Worm (Caenorhabditis elegans) whole organism, mixed stage, embryonic: ENCODE measurements around the gene ife-2.

Experiments used
- M03D4.4 ChIP-seq: sonication (generic microtip); optimal IDR thresholded peaks from 2 replicates; lab custom pipeline; 2017; ENCODE audit warnings: mild to moderate bottlenecking, missing genetic modification characterization, missing compliant biosample characterization
- bed-3 ChIP-seq: fragments of 200-800 bp; sonication (Bioruptor generic); optimal IDR thresholded peaks from 3 replicates; lab custom pipeline; 2018; ENCODE audit warnings: mild to moderate bottlenecking, missing genetic modification characterization, moderate library complexity, missing compliant biosample characterization
- blmp-1 ChIP-seq: fragments of 150-350 bp; optimal IDR thresholded peaks from 2 replicates; lab custom pipeline; 2014; ENCODE audit warnings: missing biosample characterization, missing genetic modification characterization
- ceh-39 ChIP-seq: fragments of 150-350 bp; optimal IDR thresholded peaks from 2 replicates; lab custom pipeline; 2014; ENCODE audit warnings: missing biosample characterization, missing genetic modification characterization
- ceh-43 ChIP-seq: fragments of 200-800 bp; sonication (Bioruptor generic); optimal IDR thresholded peaks from 2 replicates; lab custom pipeline; 2018; ENCODE audit warnings: mild to moderate bottlenecking, missing genetic modification characterization, moderate library complexity, missing compliant biosample characterization
- ceh-83 ChIP-seq: fragments of 200-800 bp; sonication (Bioruptor generic); optimal IDR thresholded peaks from 2 replicates; lab custom pipeline; 2018; ENCODE audit warnings: mild to moderate bottlenecking, missing genetic modification characterization, missing compliant biosample characterization
- ces-1 ChIP-seq: fragments of 150-350 bp; optimal IDR thresholded peaks from 2 replicates; lab custom pipeline; 2014; ENCODE audit warnings: missing biosample characterization, missing genetic modification reagents, missing genetic modification characterization
- cnd-1 ChIP-seq: fragments of 200-800 bp; sonication (Bioruptor generic); optimal IDR thresholded peaks from 2 replicates; lab custom pipeline; 2018; ENCODE audit warnings: mild to moderate bottlenecking, missing genetic modification characterization, missing compliant biosample characterization
- drap-1 ChIP-seq: fragments of 200-800 bp; sonication (Bioruptor generic); optimal IDR thresholded peaks from 3 replicates; lab custom pipeline; 2018; ENCODE audit warnings: mild to moderate bottlenecking, missing genetic modification characterization, missing compliant biosample characterization
- elt-1 ChIP-seq: sonication (generic microtip); optimal IDR thresholded peaks from 2 replicates; lab custom pipeline; 2017; ENCODE audit warnings: missing genetic modification characterization, mild to moderate bottlenecking, missing compliant biosample characterization, antibody characterized with exemption, moderate library complexity, borderline replicate concordance; ENCODE audit not compliant: insufficient read depth
- elt-3 ChIP-seq: fragments of 150-350 bp; optimal IDR thresholded peaks from 2 replicates; lab custom pipeline; 2014; ENCODE audit warnings: missing biosample characterization, missing genetic modification characterization
- flh-1 ChIP-seq: fragments of 200-800 bp; sonication (Bioruptor generic); optimal IDR thresholded peaks from 2 replicates; lab custom pipeline; 2018; ENCODE audit warnings: mild to moderate bottlenecking, missing genetic modification characterization, moderate library complexity, missing compliant biosample characterization
- ham-2 ChIP-seq: fragments of 200-800 bp; sonication (Bioruptor generic); optimal IDR thresholded peaks from 2 replicates; lab custom pipeline; 2018; ENCODE audit warnings: mild to moderate bottlenecking, missing genetic modification characterization, missing compliant biosample characterization
- hlh-1 ChIP-seq: fragments of 150-350 bp; optimal IDR thresholded peaks from 2 replicates; lab custom pipeline; 2014; ENCODE audit warnings: missing biosample characterization, missing genetic modification reagents, missing genetic modification characterization
- lin-13 ChIP-seq: fragments of 150-350 bp; optimal IDR thresholded peaks from 2 replicates; lab custom pipeline; 2014; ENCODE audit warnings: missing biosample characterization, missing genetic modification characterization
- lin-32 ChIP-seq: fragments of 200-800 bp; sonication (Bioruptor generic); optimal IDR thresholded peaks from 2 replicates; lab custom pipeline; 2018; ENCODE audit warnings: mild to moderate bottlenecking, missing genetic modification characterization, missing compliant biosample characterization
- lsy-2 ChIP-seq: fragments of 150-350 bp; optimal IDR thresholded peaks from 2 replicates; lab custom pipeline; 2014; ENCODE audit warnings: missing biosample characterization, missing genetic modification characterization
- mab-5 ChIP-seq: fragments of 150-350 bp; optimal IDR thresholded peaks from 2 replicates; lab custom pipeline; 2014; ENCODE audit warnings: missing biosample characterization, missing genetic modification characterization
- mep-1 ChIP-seq: fragments of 150-350 bp; optimal IDR thresholded peaks from 2 replicates; lab custom pipeline; 2017; ENCODE audit warnings: missing biosample characterization, missing genetic modification reagents, missing genetic modification characterization, inconsistent platforms
- mls-2 ChIP-seq: sonication (generic microtip); optimal IDR thresholded peaks from 2 replicates; lab custom pipeline; 2016; ENCODE audit warnings: mild to moderate bottlenecking, missing genetic modification characterization, moderate library complexity, missing compliant biosample characterization
- nhr-12 ChIP-seq: fragments of 150-350 bp; optimal IDR thresholded peaks from 2 replicates; lab custom pipeline; 2014; ENCODE audit warnings: missing biosample characterization, missing genetic modification characterization
- nhr-2 ChIP-seq: fragments of 150-350 bp; optimal IDR thresholded peaks from 2 replicates; lab custom pipeline; 2014; ENCODE audit warnings: missing biosample characterization, missing genetic modification characterization
- nhr-237 ChIP-seq: fragments of 150-350 bp; optimal IDR thresholded peaks from 2 replicates; lab custom pipeline; 2014; ENCODE audit warnings: missing biosample characterization, missing genetic modification characterization
- nhr-28 ChIP-seq: fragments of 150-350 bp; optimal IDR thresholded peaks from 2 replicates; lab custom pipeline; 2014; ENCODE audit warnings: missing biosample characterization, missing genetic modification characterization
- pha-4 ChIP-seq: fragments of 150-350 bp; optimal IDR thresholded peaks from 2 replicates; lab custom pipeline; 2018; ENCODE audit warnings: missing biosample characterization, missing genetic modification reagents, missing genetic modification characterization
- sem-2 ChIP-seq: fragments of 200-800 bp; sonication (Bioruptor generic); optimal IDR thresholded peaks from 2 replicates; lab custom pipeline; 2018; ENCODE audit warnings: mild to moderate bottlenecking, missing genetic modification characterization, missing compliant biosample characterization
- snpc-4 ChIP-seq: fragments of 150-350 bp; optimal IDR thresholded peaks from 2 replicates; lab custom pipeline; 2014; ENCODE audit warnings: missing biosample characterization, missing genetic modification characterization
- sptf-1 ChIP-seq: sonication (generic microtip); optimal IDR thresholded peaks from 2 replicates; lab custom pipeline; 2017; ENCODE audit warnings: mild to moderate bottlenecking, missing genetic modification characterization, moderate library complexity, missing compliant biosample characterization
- tbx-8 ChIP-seq: fragments of 200-800 bp; sonication (Bioruptor generic); optimal IDR thresholded peaks from 2 replicates; lab custom pipeline; 2018; ENCODE audit warnings: mild to moderate bottlenecking, missing genetic modification characterization, moderate library complexity, missing compliant biosample characterization
- unc-120 ChIP-seq: sonication (generic microtip); optimal IDR thresholded peaks from 2 replicates; lab custom pipeline; 2017; ENCODE audit warnings: missing genetic modification characterization, missing compliant biosample characterization; ENCODE audit not compliant: poor library complexity, severe bottlenecking
- unc-39 ChIP-seq: fragments of 150-350 bp; optimal IDR thresholded peaks from 2 replicates; lab custom pipeline; 2014; ENCODE audit warnings: missing biosample characterization, missing genetic modification characterization
- unc-62 ChIP-seq: fragments of 150-350 bp; optimal IDR thresholded peaks from 2 replicates; lab custom pipeline; 2014; ENCODE audit warnings: missing biosample characterization, missing genetic modification reagents, missing genetic modification characterization
- zip-8 ChIP-seq: fragments of 150-350 bp; optimal IDR thresholded peaks from 2 replicates; lab custom pipeline; 2014; ENCODE audit warnings: missing biosample characterization, missing genetic modification characterization
- ztf-11 ChIP-seq: fragments of 150-350 bp; optimal IDR thresholded peaks from 2 replicates; lab custom pipeline; 2014; ENCODE audit warnings: missing biosample characterization, missing genetic modification characterization

Gene ife-2

DNA sequence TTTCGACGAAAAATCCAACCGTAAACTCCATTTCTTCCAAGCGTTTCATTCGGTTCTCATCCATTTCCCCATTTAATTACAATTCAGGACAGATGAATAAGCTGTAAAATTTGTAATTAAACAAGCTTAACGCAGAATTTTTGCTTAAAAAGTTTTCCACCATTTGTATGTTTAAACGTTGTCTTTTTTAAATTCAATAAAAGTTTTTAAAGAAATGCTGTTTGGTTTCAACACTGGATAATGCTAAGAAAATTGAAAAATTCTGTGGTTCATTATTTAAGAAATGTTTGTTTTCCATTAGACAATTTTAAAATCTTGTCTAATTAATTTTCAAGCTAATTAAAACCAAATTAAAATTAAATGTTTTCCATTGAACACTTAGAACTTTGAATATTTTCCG, 2.0 kb downstream of the ife-2 start, which contains the start of gene R04A9.3:
R04A9.3 (minus strand) TSS at position 101 of the 400 bp plus-strand sequence.
- TF ChIP-seq cnd-1 (tag; lab: Kevin White, UChicago) = no peak
- no peak for TF ChIP-seq blmp-1 (tag; lab: Kevin White, UChicago)
- TF ChIP-seq, all 35 proteins: peak for 0

DNA sequence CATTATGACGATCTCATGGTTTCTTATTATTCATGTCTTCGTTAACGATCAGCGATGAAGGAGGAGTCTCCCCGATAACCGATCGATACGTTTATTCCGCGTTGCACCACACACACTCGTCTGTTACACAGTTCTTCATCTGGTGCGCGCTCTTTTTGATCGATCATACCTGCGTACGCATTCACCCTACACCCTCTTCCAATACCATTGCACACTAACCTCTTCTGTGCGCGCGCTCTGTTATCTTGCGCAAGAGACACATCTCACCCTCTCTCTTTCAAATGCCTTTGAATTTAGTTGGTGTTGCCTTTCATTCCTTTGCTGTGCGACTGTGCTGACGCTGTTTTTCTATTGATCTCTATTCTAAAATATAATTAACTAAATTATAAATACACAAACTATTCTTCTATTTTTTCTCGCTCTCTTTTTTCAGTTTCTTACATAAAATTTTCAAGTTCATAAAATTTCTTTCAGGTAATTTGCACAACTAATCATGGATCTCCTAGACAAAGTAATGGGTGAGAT, 10.7 kb downstream of the ife-2 start, which contains the start of gene nrde-3:
nrde-3 (plus strand) TSS at position 475 of the 525 bp plus-strand sequence.
- peak; percentile 54 for TF ChIP-seq nhr-2 (tag; lab: Kevin White, UChicago)
- peak; percentile 81 for TF ChIP-seq ceh-39
- peak; percentile 48 for TF ChIP-seq hlh-1 (tag; lab: Kevin White, UChicago)
- TF ChIP-seq zip-8 (tag; lab: Kevin White, UChicago) = peak; percentile 61
- TF ChIP-seq tbx-8 = no peak
- TF ChIP-seq elt-1 (tag; lab: Kevin White, UChicago) = peak; percentile 36

DNA sequence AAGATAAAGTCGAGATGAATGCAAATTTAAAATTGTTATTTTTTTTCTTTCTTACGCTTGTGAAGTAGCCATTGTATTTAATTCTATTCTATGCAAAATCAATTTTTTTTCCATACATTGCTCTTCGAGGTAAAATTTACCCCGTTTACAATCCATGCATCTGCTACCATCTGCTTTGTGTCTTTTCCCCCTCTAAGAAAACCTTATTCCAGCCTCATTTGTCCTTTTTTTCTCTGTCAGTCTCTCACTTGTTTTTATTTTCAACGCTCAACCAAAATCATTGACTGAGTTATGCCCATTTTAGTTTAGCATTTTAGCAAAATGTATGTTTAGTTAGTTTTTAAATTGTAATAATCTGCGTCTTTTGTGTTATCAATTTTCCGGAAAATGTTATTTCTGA, 12.6 kb downstream of the ife-2 start:
- TF ChIP-seq zip-8 (tag; lab: Kevin White, UChicago) (no peak), nhr-2 (tag; lab: Kevin White, UChicago) (peak; percentile 3), nhr-28 (tag; lab: Kevin White, UChicago) (no peak)

DNA sequence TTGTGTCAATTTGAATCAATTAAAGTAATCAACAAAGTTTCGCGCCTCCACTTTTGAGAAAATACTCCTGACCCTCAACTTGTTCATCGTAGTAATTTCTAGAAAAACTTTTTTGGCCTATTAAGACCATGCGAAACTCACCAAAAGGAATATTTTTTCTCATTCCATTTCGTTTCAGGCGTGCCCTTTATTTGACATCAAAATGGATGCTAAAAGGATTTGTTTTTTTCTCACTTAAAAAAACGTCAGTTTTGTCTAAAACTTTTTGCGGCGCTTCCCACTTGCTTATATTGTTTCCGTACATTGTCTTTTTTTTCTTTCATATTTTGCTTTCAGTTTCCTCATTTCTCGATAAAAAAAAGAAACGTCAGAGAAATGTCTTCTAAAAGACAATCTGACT, 22.0 kb downstream of the ife-2 start, which contains the start of gene C04E7.5:
C04E7.5 (plus strand) TSS at position 301 of the 400 bp plus-strand sequence.
- TF ChIP-seq hlh-1 (tag; lab: Kevin White, UChicago) = no peak
- TF ChIP-seq mls-2 (tag; lab: Kevin White, UChicago) = no peak
- no peak for TF ChIP-seq bed-3 (GFP tag; lab: Kevin White, UChicago)
- TF ChIP-seq unc-39 (tag; lab: Kevin White, UChicago) = no peak
- no peak for TF ChIP-seq nhr-28 (tag; lab: Kevin White, UChicago)
- TF ChIP-seq lin-13 (tag; lab: Kevin White, UChicago) = no peak
- TF ChIP-seq nhr-12 (tag; lab: Kevin White, UChicago) = no peak
- TF ChIP-seq unc-62 = no peak
- TF ChIP-seq pha-4 = no peak
- TF ChIP-seq cnd-1 (tag; lab: Kevin White, UChicago) = no peak
- TF ChIP-seq lin-32 (GFP tag; lab: Kevin White, UChicago) = no peak

DNA sequence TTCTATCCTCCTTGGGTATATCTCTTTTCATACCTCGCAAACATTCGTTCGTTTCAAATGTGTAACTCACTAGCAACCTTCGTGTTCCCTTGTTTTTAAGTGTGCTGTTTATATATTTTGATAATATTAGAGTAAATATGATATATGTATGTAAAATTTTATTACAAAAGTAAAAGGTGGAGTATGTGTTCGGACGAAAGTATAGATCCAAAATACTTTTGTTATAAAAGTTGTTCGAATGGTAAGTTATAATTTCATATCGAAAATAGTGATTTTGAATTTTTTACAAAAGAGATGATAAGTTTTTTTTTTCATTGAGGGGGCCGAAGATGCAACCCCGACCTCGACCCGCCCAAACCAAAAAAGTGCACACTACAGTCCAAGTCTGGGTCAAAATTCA, 24.7 kb downstream of the ife-2 start, which contains the start of gene C04E7.1:
C04E7.1 (plus strand) TSS at position 301 of the 400 bp plus-strand sequence.
- TF ChIP-seq mls-2 (tag; lab: Kevin White, UChicago) (no peak), elt-3 (tag; lab: Kevin White, UChicago) (no peak), sptf-1 (no peak), flh-1 (GFP tag; lab: Kevin White, UChicago) (no peak), nhr-12 (tag; lab: Kevin White, UChicago) (no peak), bed-3 (GFP tag; lab: Kevin White, UChicago) (no peak), drap-1 (GFP tag; lab: Kevin White, UChicago) (no peak), mep-1 (tag; lab: Kevin White, UChicago) (no peak), sem-2 (GFP tag; lab: Kevin White, UChicago) (no peak), ces-1 (GFP tag; lab: Kevin White, UChicago) (no peak), nhr-237 (no peak)

DNA sequence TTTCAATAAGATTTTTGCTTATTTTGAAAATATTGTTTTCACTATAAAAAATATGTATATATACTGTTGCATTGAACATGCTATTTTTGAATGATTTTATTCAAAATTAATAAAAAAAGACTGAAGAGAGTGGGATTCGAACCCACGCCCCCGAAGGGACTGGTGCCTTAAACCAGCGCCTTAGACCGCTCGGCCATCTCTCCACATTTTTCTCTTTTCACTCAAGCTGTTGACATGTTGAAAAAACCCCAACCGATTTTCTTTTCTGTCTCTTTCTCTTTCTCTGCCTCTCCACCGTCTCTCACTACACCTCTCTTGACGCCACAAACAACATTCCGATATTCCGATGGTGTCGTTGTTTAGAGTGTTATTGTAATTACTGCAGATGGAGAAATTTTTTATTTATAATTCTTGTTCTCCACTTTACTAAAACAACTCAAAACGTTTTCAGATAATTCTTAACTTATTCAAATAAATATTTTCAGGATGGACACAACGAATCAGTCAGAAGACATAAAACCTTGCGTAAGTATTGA, 29.3 kb downstream of the ife-2 start, which contains the start of gene sor-3:
sor-3 (plus strand) TSS at position 486 of the 536 bp plus-strand sequence.
- no peak for TF ChIP-seq snpc-4 (tag; lab: Kevin White, UChicago)
- TF ChIP-seq nhr-28 (tag; lab: Kevin White, UChicago) = peak; percentile 62
- TF ChIP-seq lsy-2 (tag; lab: Kevin White, UChicago) = peak; percentile 51
- TF ChIP-seq elt-3 (tag; lab: Kevin White, UChicago) = no peak
- TF ChIP-seq ham-2 (GFP tag; lab: Kevin White, UChicago) = peak; percentile 71
- peak; percentile 89 for TF ChIP-seq ceh-83 (GFP tag; lab: Kevin White, UChicago)
- TF ChIP-seq tbx-8 = peak; percentile 74
- TF ChIP-seq M03D4.4 (tag; lab: Kevin White, UChicago) = peak; percentile 88
- peak; percentile 88 for TF ChIP-seq drap-1 (GFP tag; lab: Kevin White, UChicago)
- peak; percentile 50 for TF ChIP-seq flh-1 (GFP tag; lab: Kevin White, UChicago)
- peak; percentile 66 for TF ChIP-seq sem-2 (GFP tag; lab: Kevin White, UChicago)
- TF ChIP-seq mab-5 = peak; percentile 71
- TF ChIP-seq ztf-11 (tag; lab: Kevin White, UChicago) = no peak
- peak; percentile 56 for TF ChIP-seq lin-13 (tag; lab: Kevin White, UChicago)
- TF ChIP-seq bed-3 (GFP tag; lab: Kevin White, UChicago) = peak; percentile 80
- no peak for TF ChIP-seq nhr-2 (tag; lab: Kevin White, UChicago)
- peak; percentile 92 for TF ChIP-seq nhr-237
- no peak for TF ChIP-seq blmp-1 (tag; lab: Kevin White, UChicago)
- peak; percentile 82 for TF ChIP-seq cnd-1 (tag; lab: Kevin White, UChicago)
- TF ChIP-seq unc-62 = peak; percentile 6
- TF ChIP-seq mls-2 (tag; lab: Kevin White, UChicago) = peak; percentile 92
- peak; percentile 86 for TF ChIP-seq ceh-43
- peak; percentile 96 for TF ChIP-seq sptf-1
- peak; percentile 97 for TF ChIP-seq unc-120
- no peak for TF ChIP-seq zip-8 (tag; lab: Kevin White, UChicago)
- no peak for TF ChIP-seq nhr-12 (tag; lab: Kevin White, UChicago)
- peak; percentile 53 for TF ChIP-seq pha-4
- TF ChIP-seq hlh-1 (tag; lab: Kevin White, UChicago) = peak; percentile 51
- peak; percentile 77 for TF ChIP-seq mep-1 (tag; lab: Kevin White, UChicago)
- TF ChIP-seq lin-32 (GFP tag; lab: Kevin White, UChicago) = peak; percentile 88
- TF ChIP-seq ceh-39 = peak; percentile 68
